Fruit fly (Drosophila melanogaster) whole organism, pupa: Measurements from ENCODE around the gene Ugt302E1.

Experiments
- CG10348 ChIP-seq: fragments of 200-800 bp; sonication (Bioruptor generic); IDR thresholded peaks from 2 replicates; pipeline ENCODE4 v1.3.6; 2022; ENCODE audit warnings: missing biosample characterization, missing genetic modification characterization
- CG12605 ChIP-seq: fragments of 200-800 bp; sonication (Bioruptor generic); IDR thresholded peaks from 2 replicates; pipeline ENCODE4 v1.3.6; 2022; ENCODE audit warnings: missing biosample characterization, missing genetic modification characterization
- CG13204 ChIP-seq: fragments of 200-800 bp; sonication (Bioruptor generic); optimal IDR thresholded peaks from 2 replicates; lab custom pipeline; 2018; ENCODE audit warnings: missing biosample characterization, mild to moderate bottlenecking, missing genetic modification characterization, moderate library complexity
- CG14655 ChIP-seq: fragments of 200-800 bp; sonication (Bioruptor generic); optimal IDR thresholded peaks from 3 replicates; lab custom pipeline; 2017; ENCODE audit warnings: mild to moderate bottlenecking, missing biosample characterization, missing genetic modification reagents, missing genetic modification characterization
- CG15710 ChIP-seq: fragments of 200-800 bp; sonication (Bioruptor generic); optimal IDR thresholded peaks from 2 replicates; lab custom pipeline; 2018; ENCODE audit warnings: missing biosample characterization, mild to moderate bottlenecking, missing genetic modification characterization, moderate library complexity
- CG17806 ChIP-seq: fragments of 200-800 bp; sonication (Bioruptor generic); optimal IDR thresholded peaks from 2 replicates; lab custom pipeline; 2018; ENCODE audit warnings: missing biosample characterization, mild to moderate bottlenecking, missing genetic modification characterization, moderate library complexity
- CG32121 ChIP-seq: fragments of 200-800 bp; sonication (Bioruptor generic); IDR thresholded peaks from 2 replicates; pipeline ENCODE4 v1.3.6; 2022; ENCODE audit warnings: missing biosample characterization, missing genetic modification characterization
- CG34367 ChIP-seq: fragments of 200-800 bp; sonication (Bioruptor generic); optimal IDR thresholded peaks from 2 replicates; lab custom pipeline; 2018; ENCODE audit warnings: missing biosample characterization, mild to moderate bottlenecking, missing genetic modification characterization
- CG4496 ChIP-seq: fragments of 200-800 bp; sonication (Bioruptor generic); IDR thresholded peaks from 3 replicates; pipeline ENCODE4 v1.3.6; 2022; ENCODE audit warnings: missing biosample characterization, missing genetic modification characterization
- CG8159 ChIP-seq: fragments of 200-800 bp; sonication (Bioruptor generic); optimal IDR thresholded peaks from 3 replicates; lab custom pipeline; 2018; ENCODE audit warnings: missing biosample characterization, mild to moderate bottlenecking, missing genetic modification characterization, moderate library complexity
- CG8301 ChIP-seq: fragments of 200-800 bp; sonication (Bioruptor generic); optimal IDR thresholded peaks from 2 replicates; lab custom pipeline; 2018; ENCODE audit warnings: missing biosample characterization, mild to moderate bottlenecking, missing genetic modification characterization
- CG9948 ChIP-seq: fragments of 200-800 bp; sonication (Bioruptor generic); optimal IDR thresholded peaks from 2 replicates; lab custom pipeline; 2018; ENCODE audit warnings: missing biosample characterization, mild to moderate bottlenecking, missing genetic modification characterization, moderate library complexity
- D1 ChIP-seq: fragments of 200-800 bp; sonication (Bioruptor generic); optimal IDR thresholded peaks from 2 replicates; lab custom pipeline; 2018; ENCODE audit warnings: missing biosample characterization, mild to moderate bottlenecking, missing genetic modification characterization, moderate library complexity
- EcR ChIP-seq: fragments of 200-800 bp; sonication (Bioruptor generic); optimal IDR thresholded peaks from 3 replicates; lab custom pipeline; 2019; ENCODE audit warnings: missing biosample characterization, missing genetic modification characterization, mild to moderate bottlenecking, moderate library complexity, missing genetic modification reagents
- Ets98B ChIP-seq: fragments of 200-800 bp; sonication (Bioruptor generic); IDR thresholded peaks from 2 replicates; pipeline ENCODE4 v1.3.6; 2022; ENCODE audit warnings: missing biosample characterization, missing genetic modification characterization
- Pif1A ChIP-seq: fragments of 200-800 bp; sonication (Bioruptor generic); optimal IDR thresholded peaks from 3 replicates; lab custom pipeline; 2016; ENCODE audit warnings: missing biosample characterization, missing genetic modification characterization
- Pif1B ChIP-seq: fragments of 200-800 bp; sonication (Bioruptor generic); optimal IDR thresholded peaks from 3 replicates; lab custom pipeline; 2016; ENCODE audit warnings: missing biosample characterization, missing genetic modification characterization
- Snoo ChIP-seq: fragments of 200-800 bp; sonication (Bioruptor generic); optimal IDR thresholded peaks from 3 replicates; lab custom pipeline; 2017; ENCODE audit warnings: missing biosample characterization, mild to moderate bottlenecking, missing genetic modification characterization, inconsistent platforms
- fd96Ca ChIP-seq: fragments of 200-800 bp; sonication (Bioruptor generic); IDR thresholded peaks from 3 replicates; pipeline ENCODE4 v1.3.6; 2022; ENCODE audit warnings: missing biosample characterization, missing genetic modification characterization
- gl ChIP-seq: fragments of 200-800 bp; sonication (Bioruptor generic); optimal IDR thresholded peaks from 2 replicates; lab custom pipeline; 2018; ENCODE audit warnings: missing biosample characterization, mild to moderate bottlenecking, missing genetic modification characterization
- rn ChIP-seq: fragments of 200-800 bp; sonication (Bioruptor generic); IDR thresholded peaks from 2 replicates; pipeline ENCODE4 v1.3.6; 2022; ENCODE audit warnings: missing biosample characterization, missing genetic modification characterization

The Ugt302E1 gene

DNA sequence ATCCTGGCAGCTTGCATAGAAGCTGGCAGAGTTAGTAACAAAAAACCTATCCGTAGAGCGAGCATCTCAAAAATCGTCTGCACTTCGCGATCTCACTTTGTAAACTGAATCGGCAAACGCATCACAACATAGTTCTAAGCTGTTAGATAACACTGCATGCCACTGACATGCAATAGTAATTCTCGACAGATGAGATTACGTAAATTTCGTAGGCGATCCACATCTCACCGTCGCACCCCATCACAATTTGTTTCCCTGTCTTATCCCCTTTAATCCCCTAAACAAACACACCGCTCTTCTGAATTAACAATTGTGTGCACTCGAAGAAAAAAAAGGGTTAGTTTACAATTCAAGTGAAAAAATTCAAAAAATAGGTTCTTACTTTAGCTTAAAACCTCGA, 15.7 kb downstream of the Ugt302E1 start, which contains the start of gene Ugt35B1:
Ugt35B1 (minus strand) TSS at position 101 of the 400 bp plus-strand sequence.
- TF ChIP-seq EcR (GFP tag; lab: Kevin White, UChicago) (no peak), CG14655 (no peak), CG17806 (tag; lab: Kevin White, UChicago) (no peak), CG4496 (GFP tag; lab: Robert Waterston, UW) (no peak), CG34367 (tag; lab: Kevin White, UChicago) (no peak), CG8301 (tag; lab: Kevin White, UChicago) (no peak), CG15710 (tag; lab: Kevin White, UChicago) (no peak), Snoo (tag; lab: Kevin White, UChicago) (no peak), CG12605 (no peak), CG8159 (tag; lab: Kevin White, UChicago) (no peak), CG10348 (no peak), CG13204 (GFP tag; lab: Kevin White, UChicago) (no peak), Pif1A (no peak), fd96Ca (GFP tag; lab: Robert Waterston, UW) (no peak), gl (tag; lab: Kevin White, UChicago) (no peak), D1 (no peak), rn (GFP tag; lab: Robert Waterston, UW) (no peak), Pif1B (GFP tag; lab: Kevin White, UChicago) (no peak)

DNA sequence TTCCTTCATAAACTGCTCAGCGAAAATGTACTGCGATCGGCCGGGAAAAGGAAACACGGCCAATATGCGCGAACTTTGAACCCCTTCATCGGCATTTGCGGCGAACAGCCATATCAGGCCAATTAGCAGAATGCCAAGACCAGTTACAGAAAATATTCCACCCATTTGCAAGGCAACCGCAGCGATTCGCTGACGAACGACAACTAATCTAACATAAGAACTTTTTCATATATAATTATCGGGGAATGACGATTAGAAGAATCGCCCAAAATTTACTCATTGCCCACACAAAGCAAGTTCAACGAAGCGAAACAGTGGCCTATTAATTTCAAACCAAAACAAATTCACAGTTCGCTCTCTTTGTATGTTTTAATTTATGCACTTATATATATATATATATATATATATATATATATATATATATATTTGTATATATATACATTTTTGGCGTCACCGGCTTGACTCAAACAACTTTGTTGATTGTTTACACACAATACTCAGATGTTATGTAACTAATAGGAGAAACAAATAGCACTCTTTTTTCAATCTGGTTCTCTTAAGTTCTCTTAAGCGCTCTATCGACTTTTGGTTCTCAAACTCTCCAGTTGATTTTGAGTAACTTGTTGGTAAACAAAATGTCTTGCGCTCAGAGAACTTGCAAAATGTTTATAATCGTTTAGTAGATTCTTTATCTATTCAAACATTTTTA, 18.2 kb downstream of the Ugt302E1 start, which contains the start of gene Ugt35A1:
Ugt35A1 (minus strand) TSS at position 205 of the 709 bp plus-strand sequence.
- TF ChIP-seq CG17806 (tag; lab: Kevin White, UChicago): no peak
- no peak for TF ChIP-seq CG10348
- no peak for TF ChIP-seq CG12605
- no peak for TF ChIP-seq D1
- no peak for TF ChIP-seq Ets98B (GFP tag; lab: Robert Waterston, UW)
- TF ChIP-seq CG13204 (GFP tag; lab: Kevin White, UChicago): no peak
- TF ChIP-seq Snoo (tag; lab: Kevin White, UChicago): no peak
- TF ChIP-seq EcR (GFP tag; lab: Kevin White, UChicago): no peak

DNA sequence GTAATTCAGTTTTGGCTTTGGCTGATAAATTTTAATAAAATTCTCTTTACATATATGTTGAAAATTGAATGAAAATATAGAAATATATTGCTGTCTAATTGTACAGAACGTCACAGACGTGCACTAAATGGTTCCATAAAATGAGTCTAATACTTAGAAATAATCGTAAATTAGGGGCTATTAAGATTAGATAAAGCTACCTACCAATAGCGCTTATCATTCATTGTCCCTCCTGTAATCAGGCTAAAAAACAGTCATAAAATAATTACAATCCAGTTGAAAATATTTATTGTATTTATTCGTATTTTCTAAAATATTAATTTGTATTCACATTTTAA, 18.7 kb downstream of the Ugt302E1 start:
- TF ChIP-seq Pif1A (no peak), CG13204 (GFP tag; lab: Kevin White, UChicago) (no peak), CG8159 (tag; lab: Kevin White, UChicago) (no peak), CG8301 (tag; lab: Kevin White, UChicago) (no peak), Pif1B (GFP tag; lab: Kevin White, UChicago) (no peak), CG15710 (tag; lab: Kevin White, UChicago) (no peak), EcR (GFP tag; lab: Kevin White, UChicago) (no peak), CG17806 (tag; lab: Kevin White, UChicago) (no peak), CG12605 (no peak), CG32121 (no peak)
- TF ChIP-seq, all 21 proteins: peak for 0

DNA sequence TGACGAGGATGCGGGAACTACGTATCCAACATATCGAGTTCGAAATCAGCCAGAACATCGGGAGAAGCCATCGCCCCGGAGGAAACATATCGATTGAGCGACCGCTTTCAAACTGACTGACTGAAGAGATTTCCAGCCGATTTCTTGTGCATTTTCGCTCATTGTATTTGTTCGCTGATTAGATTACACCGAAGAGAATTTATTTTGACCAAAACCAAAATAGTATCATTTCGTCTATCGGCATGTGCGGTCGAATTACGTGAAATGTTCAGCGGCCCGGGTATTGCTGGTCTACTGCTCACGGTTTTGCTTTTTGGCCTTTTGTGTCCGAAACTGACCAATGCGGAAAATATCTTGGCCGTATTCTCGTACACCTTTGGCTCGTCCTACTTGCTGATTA, 20.9 kb downstream of the Ugt302E1 start, which contains the start of the genes Ugt304A1 and Ugt303A1:
Ugt304A1 (minus strand) TSS at position 101 of the 400 bp plus-strand sequence.
Ugt303A1 (plus strand) TSS at position 222 of the 400 bp plus-strand sequence.
- no peak for TF ChIP-seq CG17806 (tag; lab: Kevin White, UChicago)

DNA sequence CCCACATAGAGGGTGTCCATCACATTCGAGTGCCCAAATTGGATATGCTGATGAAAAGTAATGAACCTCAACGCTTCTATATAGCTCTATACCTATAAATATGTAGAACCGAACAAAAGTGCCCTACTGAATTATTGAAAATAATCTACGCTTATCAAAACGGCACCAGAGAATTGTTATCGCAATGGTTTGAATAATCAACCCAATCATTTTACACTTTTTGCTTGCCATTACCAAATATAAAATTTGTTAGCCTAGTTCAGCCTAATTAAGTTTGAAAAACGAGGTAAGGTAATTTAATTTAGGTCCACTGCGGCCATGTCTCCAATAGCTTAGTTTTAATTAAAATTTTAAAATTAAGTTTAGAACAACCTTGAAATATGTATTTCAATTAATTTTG, 21.4 kb downstream of the Ugt302E1 start:
- TF ChIP-seq CG13204 (GFP tag; lab: Kevin White, UChicago) (no peak), Pif1A (no peak), fd96Ca (GFP tag; lab: Robert Waterston, UW) (no peak), CG9948 (tag; lab: Kevin White, UChicago) (no peak), gl (tag; lab: Kevin White, UChicago) (no peak), Snoo (tag; lab: Kevin White, UChicago) (no peak), Ets98B (GFP tag; lab: Robert Waterston, UW) (no peak), CG15710 (tag; lab: Kevin White, UChicago) (no peak), CG12605 (no peak), CG4496 (GFP tag; lab: Robert Waterston, UW) (no peak), CG10348 (no peak), CG17806 (tag; lab: Kevin White, UChicago) (no peak), CG8159 (tag; lab: Kevin White, UChicago) (no peak), D1 (no peak), CG14655 (no peak)

DNA sequence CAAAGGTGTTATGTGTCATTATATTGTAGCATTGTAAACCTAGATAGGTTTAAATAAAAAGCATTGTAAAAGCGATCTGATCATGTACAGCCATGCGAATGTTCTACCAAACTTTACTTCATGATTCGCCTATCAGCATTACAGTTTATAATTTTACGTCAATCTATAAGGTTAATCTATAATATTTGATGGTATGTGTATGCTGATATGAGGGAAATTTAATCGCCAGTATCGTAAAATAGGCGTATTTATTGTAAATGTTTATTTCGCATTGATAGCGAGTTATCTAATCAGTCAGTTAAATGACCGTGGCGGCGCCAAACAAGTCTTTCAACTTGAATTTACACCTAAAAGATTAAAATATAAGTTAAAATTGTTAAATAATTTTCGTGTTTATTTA, 23.2 kb downstream of the Ugt302E1 start:
- TF ChIP-seq CG9948 (tag; lab: Kevin White, UChicago) (no peak), CG13204 (GFP tag; lab: Kevin White, UChicago) (no peak), Pif1A (no peak), rn (GFP tag; lab: Robert Waterston, UW) (no peak), CG14655 (no peak), D1 (no peak), CG15710 (tag; lab: Kevin White, UChicago) (no peak), fd96Ca (GFP tag; lab: Robert Waterston, UW) (no peak), CG8301 (tag; lab: Kevin White, UChicago) (no peak), CG32121 (no peak), CG10348 (no peak), CG12605 (no peak), EcR (GFP tag; lab: Kevin White, UChicago) (no peak), Pif1B (GFP tag; lab: Kevin White, UChicago) (no peak), CG34367 (tag; lab: Kevin White, UChicago) (no peak), CG17806 (tag; lab: Kevin White, UChicago) (no peak), Snoo (tag; lab: Kevin White, UChicago) (no peak), gl (tag; lab: Kevin White, UChicago) (no peak)
